Fruit fly (Drosophila melanogaster) whole organism, embryonic: ENCODE measurements around the gene RpS28b.

Experiments
- CG10321 ChIP-seq: fragments of 200-800 bp; sonication (Bioruptor generic); IDR thresholded peaks from 2 replicates; pipeline ENCODE4 v1.3.6; 2022; ENCODE audit warnings: missing biosample characterization, missing genetic modification characterization
- CG10543 ChIP-seq: fragments of 200-800 bp; sonication (Bioruptor generic); optimal IDR thresholded peaks from 3 replicates; lab custom pipeline; 2017; ENCODE audit warnings: missing biosample characterization, mild to moderate bottlenecking, missing genetic modification characterization, moderate library complexity
- CG10979 ChIP-seq: fragments of 200-800 bp; sonication (Bioruptor generic); optimal IDR thresholded peaks from 2 replicates; lab custom pipeline; 2018; ENCODE audit warnings: missing biosample characterization, mild to moderate bottlenecking, missing genetic modification characterization, moderate library complexity
- CG11093 ChIP-seq: fragments of 200-800 bp; sonication (Bioruptor generic); IDR thresholded peaks from 3 replicates; pipeline ENCODE4 v1.3.6; 2022; ENCODE audit warnings: missing biosample characterization, missing genetic modification characterization
- CG11504 ChIP-seq: fragments of 200-800 bp; sonication (Bioruptor generic); optimal IDR thresholded peaks from 3 replicates; lab custom pipeline; 2019; ENCODE audit warnings: missing biosample characterization, mild to moderate bottlenecking, missing genetic modification characterization, moderate library complexity
- CG12391 ChIP-seq: fragments of 200-800 bp; sonication (Bioruptor generic); optimal IDR thresholded peaks from 3 replicates; lab custom pipeline; 2018; ENCODE audit warnings: missing biosample characterization, mild to moderate bottlenecking, missing genetic modification characterization, moderate library complexity
- CG13123 ChIP-seq: fragments of 200-800 bp; sonication (Bioruptor generic); optimal IDR thresholded peaks from 2 replicates; lab custom pipeline; 2016; ENCODE audit warnings: missing biosample characterization, missing genetic modification characterization
- CG15269 ChIP-seq: fragments of 200-800 bp; sonication (Bioruptor generic); optimal IDR thresholded peaks from 2 replicates; lab custom pipeline; 2018; ENCODE audit warnings: missing biosample characterization, mild to moderate bottlenecking, missing genetic modification characterization, moderate library complexity
- CG17829 ChIP-seq: fragments of 200-800 bp; optimal IDR thresholded peaks from 2 replicates; lab custom pipeline; 2019; ENCODE audit warnings: missing biosample characterization, mild to moderate bottlenecking, missing genetic modification characterization, moderate library complexity
- CG1832 ChIP-seq: fragments of 200-800 bp; sonication (Bioruptor generic); optimal IDR thresholded peaks from 2 replicates; lab custom pipeline; 2017; ENCODE audit warnings: missing biosample characterization, mild to moderate bottlenecking, missing genetic modification characterization, inconsistent platforms
- CG18764 ChIP-seq: fragments of 200-800 bp; sonication (Bioruptor generic); optimal IDR thresholded peaks from 3 replicates; lab custom pipeline; 2016; ENCODE audit warnings: missing biosample characterization, missing genetic modification characterization
- CG2678 ChIP-seq: fragments of 200-800 bp; sonication (Bioruptor generic); optimal IDR thresholded peaks from 3 replicates; lab custom pipeline; 2019; ENCODE audit warnings: missing biosample characterization, mild to moderate bottlenecking, missing genetic modification characterization, moderate library complexity
- CG2889 ChIP-seq: fragments of 200-800 bp; sonication (Bioruptor generic); IDR thresholded peaks from 3 replicates; pipeline ENCODE4 v1.3.6; 2022; ENCODE audit warnings: missing biosample characterization, missing genetic modification characterization
- CG32532 ChIP-seq: fragments of 200-800 bp; sonication (Bioruptor generic); IDR thresholded peaks from 2 replicates; pipeline ENCODE4 v1.3.6; 2022; ENCODE audit warnings: missing biosample characterization, missing genetic modification characterization
- CG4617 ChIP-seq: fragments of 200-800 bp; sonication (Bioruptor generic); optimal IDR thresholded peaks from 3 replicates; lab custom pipeline; 2016; ENCODE audit warnings: missing biosample characterization, missing genetic modification characterization, borderline replicate concordance
- CG5953 ChIP-seq: fragments of 200-800 bp; sonication (Bioruptor generic); IDR thresholded peaks from 2 replicates; pipeline ENCODE4 v1.3.6; 2022; ENCODE audit warnings: missing biosample characterization, missing genetic modification characterization
- CG8359 ChIP-seq: fragments of 200-800 bp; sonication (Bioruptor generic); optimal IDR thresholded peaks from 2 replicates; lab custom pipeline; 2017; ENCODE audit warnings: missing biosample characterization, mild to moderate bottlenecking, missing genetic modification characterization, borderline replicate concordance
- CkIIα-i1 ChIP-seq: fragments of 200-800 bp; sonication (Bioruptor generic); IDR thresholded peaks from 2 replicates; pipeline ENCODE4 v1.3.6; 2022; ENCODE audit warnings: missing biosample characterization, missing genetic modification characterization
- Dbx ChIP-seq: fragments of 200-800 bp; sonication (Bioruptor generic); IDR thresholded peaks from 3 replicates; pipeline ENCODE4 v1.3.6; 2022; ENCODE audit warnings: missing biosample characterization, missing genetic modification characterization
- Eip74EF ChIP-seq, 2 experiments: fragments of 200-800 bp in 1 of 2; fragments of >200 bp in 1 of 2; sonication (Bioruptor generic) in 1 of 2; optimal IDR thresholded peaks; 2 replicates each; lab custom pipeline; 2017 to 2019; ENCODE audit warnings: missing biosample characterization in 2 of 2, missing genetic modification characterization in 2 of 2, mild to moderate bottlenecking in 1 of 2, moderate library complexity in 1 of 2
- Ets97D ChIP-seq: fragments of 200-800 bp; sonication (Bioruptor generic); optimal IDR thresholded peaks from 3 replicates; lab custom pipeline; 2016; ENCODE audit warnings: missing biosample characterization, missing genetic modification characterization
- Hmr ChIP-seq: fragments of 200-800 bp; sonication (Bioruptor generic); optimal IDR thresholded peaks from 3 replicates; lab custom pipeline; 2017; ENCODE audit warnings: mild to moderate bottlenecking, missing biosample characterization, missing genetic modification reagents, missing genetic modification characterization
- Lpt ChIP-seq: fragments of >200 bp; optimal IDR thresholded peaks from 2 replicates; lab custom pipeline; 2018; ENCODE audit warnings: missing biosample characterization, missing genetic modification characterization
- Nf-YB ChIP-seq: fragments of 200-800 bp; sonication (Bioruptor generic); optimal IDR thresholded peaks from 3 replicates; lab custom pipeline; 2019; ENCODE audit warnings: missing biosample characterization, mild to moderate bottlenecking, missing genetic modification characterization, moderate library complexity
- Nf-YC ChIP-seq: fragments of 200-800 bp; optimal IDR thresholded peaks from 3 replicates; lab custom pipeline; 2019; ENCODE audit warnings: missing biosample characterization, mild to moderate bottlenecking, missing genetic modification characterization, moderate library complexity
- Ravus ChIP-seq: fragments of 200-800 bp; sonication (Bioruptor generic); IDR thresholded peaks from 2 replicates; pipeline ENCODE4 v1.3.6; 2022; ENCODE audit warnings: missing biosample characterization, missing genetic modification characterization
- Sox100B ChIP-seq: fragments of 200-800 bp; sonication (Bioruptor generic); optimal IDR thresholded peaks from 3 replicates; lab custom pipeline; 2018; ENCODE audit warnings: missing biosample characterization, mild to moderate bottlenecking, missing genetic modification characterization
- Ssrp ChIP-seq: fragments of 200-800 bp; sonication (Bioruptor generic); optimal IDR thresholded peaks from 2 replicates; lab custom pipeline; 2018; ENCODE audit warnings: missing biosample characterization, mild to moderate bottlenecking, missing genetic modification characterization, moderate library complexity
- Trl ChIP-seq, 3 experiments: fragments of >200 bp in 2 of 3; fragments of 200-800 bp in 1 of 3; sonication (Bioruptor generic) in 1 of 3; optimal IDR thresholded peaks; 2 replicates in 1 of 3; 3 replicates in 2 of 3; lab custom pipeline; 2016 to 2017; ENCODE audit warnings: missing biosample characterization in 1 of 3, missing genetic modification characterization in 1 of 3
- corto ChIP-seq: fragments of 200-800 bp; sonication (Bioruptor generic); optimal IDR thresholded peaks from 2 replicates; lab custom pipeline; 2016; ENCODE audit warnings: missing biosample characterization, mild to moderate bottlenecking, missing genetic modification characterization, moderate library complexity
- en ChIP-seq: fragments of 200-800 bp; sonication (Bioruptor generic); optimal IDR thresholded peaks from 2 replicates; lab custom pipeline; 2016; ENCODE audit warnings: missing biosample characterization, missing genetic modification characterization
- grau ChIP-seq: fragments of 200-800 bp; optimal IDR thresholded peaks from 3 replicates; lab custom pipeline; 2019; ENCODE audit warnings: missing biosample characterization, mild to moderate bottlenecking, missing genetic modification characterization, moderate library complexity
- pfk ChIP-seq: fragments of 200-800 bp; sonication (Bioruptor generic); optimal IDR thresholded peaks from 2 replicates; lab custom pipeline; 2018; ENCODE audit warnings: missing biosample characterization, mild to moderate bottlenecking, missing genetic modification characterization, moderate library complexity
- pho ChIP-seq: fragments of 200-800 bp; sonication (Bioruptor generic); optimal IDR thresholded peaks from 2 replicates; lab custom pipeline; 2016; ENCODE audit warnings: missing biosample characterization, missing genetic modification characterization
- row ChIP-seq: fragments of 200-800 bp; sonication (Bioruptor generic); IDR thresholded peaks from 3 replicates; pipeline ENCODE4 v1.3.6; 2022; ENCODE audit warnings: missing biosample characterization, missing genetic modification characterization
- sens ChIP-seq: fragments of 200-800 bp; sonication (Bioruptor generic); peaks from one replicate; lab custom pipeline; 2016; ENCODE audit warnings: missing biosample characterization, missing genetic modification characterization
- sug ChIP-seq: fragments of 200-800 bp; optimal IDR thresholded peaks from 2 replicates; lab custom pipeline; 2019; ENCODE audit warnings: missing biosample characterization, mild to moderate bottlenecking, missing genetic modification characterization, moderate library complexity
- tap ChIP-seq: fragments of 200-800 bp; optimal IDR thresholded peaks from 3 replicates; lab custom pipeline; 2019; ENCODE audit warnings: missing biosample characterization, mild to moderate bottlenecking, missing genetic modification characterization, moderate library complexity
- zen ChIP-seq: fragments of 200-800 bp; sonication (Bioruptor generic); optimal IDR thresholded peaks from 3 replicates; lab custom pipeline; 2018; ENCODE audit warnings: missing biosample characterization, mild to moderate bottlenecking, missing genetic modification characterization, moderate library complexity

RpS28b gene

DNA sequence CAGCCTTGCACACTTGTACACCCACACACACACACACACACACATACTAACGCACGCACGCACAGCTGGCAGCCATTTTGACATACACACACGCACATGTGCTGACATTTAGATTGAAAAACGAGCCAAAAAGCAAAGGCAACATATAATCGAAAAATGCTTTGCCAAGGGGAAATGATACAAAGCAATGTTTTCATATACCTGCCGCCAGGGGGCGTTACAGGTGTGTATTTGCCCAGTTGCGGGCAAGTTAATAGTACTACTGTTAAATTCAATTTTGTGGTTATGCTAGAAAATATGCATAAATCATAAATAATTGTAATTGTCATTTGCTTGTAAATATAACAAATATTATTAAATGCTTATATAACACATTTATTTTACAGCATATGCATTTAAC, 22.0 kb upstream of the RpS28b start (continued):
- TF ChIP-seq CG10979 (tag; lab: Kevin White, UChicago) (no peak), pho (GFP tag; lab: Kevin White, UChicago) (no peak), sug (tag; lab: Kevin White, UChicago) (no peak), Ssrp (tag; lab: Kevin White, UChicago) (no peak), CG11093 (GFP tag; lab: Robert Waterston, UW) (no peak), CG12391 (tag; lab: Kevin White, UChicago) (peak; percentile 2), Ets97D (GFP tag; lab: Kevin White, UChicago) (no peak), en (GFP tag; lab: Kevin White, UChicago) (no peak), CG2678 (tag; lab: Kevin White, UChicago) (peak; percentile 52), Ravus (no peak), CG15269 (tag; lab: Kevin White, UChicago) (peak; percentile 8), Eip74EF (GFP tag; optimal IDR thresholded peaks at IDR 0.05; lab: Kevin White, UChicago) (peak in 1 of 2 experiments; percentile 5), CkIIα-i1 (no peak), Lpt (GFP tag; lab: Kevin White, UChicago) (no peak), Hmr (GFP tag; lab: Kevin White, UChicago) (peak; percentile 47), CG2889 (GFP tag; lab: Robert Waterston, UW) (no peak), CG11504 (tag; lab: Kevin White, UChicago) (peak; percentile 38), Sox100B (GFP tag; lab: Kevin White, UChicago) (no peak), CG32532 (GFP tag; lab: Robert Waterston, UW) (no peak), tap (tag; lab: Kevin White, UChicago) (no peak), CG8359 (GFP tag; lab: Kevin White, UChicago) (no peak), CG13123 (no peak), CG4617 (GFP tag; lab: Kevin White, UChicago) (no peak), CG17829 (tag; lab: Kevin White, UChicago) (no peak), grau (tag; lab: Kevin White, UChicago) (no peak), CG5953 (GFP tag; lab: Robert Waterston, UW) (no peak), pfk (GFP tag; lab: Kevin White, UChicago) (no peak)

DNA sequence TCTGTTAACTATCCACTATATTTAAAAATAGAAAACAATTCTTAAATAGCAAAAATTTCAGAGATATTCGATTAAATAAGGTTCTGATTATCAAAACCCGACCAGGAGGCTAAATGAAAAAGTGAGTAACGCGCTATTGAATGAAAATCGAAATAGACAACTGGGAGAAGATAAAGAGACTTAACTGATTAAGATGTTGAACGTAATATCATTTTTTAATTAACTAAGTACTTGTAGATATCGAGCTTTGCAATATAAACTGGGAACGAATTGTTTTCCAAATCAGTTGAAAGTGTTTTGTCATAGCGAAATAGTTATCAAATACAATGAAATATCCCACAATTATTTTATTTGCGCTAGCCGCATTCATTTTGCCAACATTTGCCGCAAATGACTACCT, 20.9 kb upstream of the RpS28b start, which contains the start of gene CG34026:
TSS of gene CG34026 (plus strand) at position 301 of the 400 bp plus-strand sequence.
- TF ChIP-seq sens, result peak; percentile 37
- no peak for TF ChIP-seq corto
- no peak for TF ChIP-seq CG10543 (GFP tag; lab: Kevin White, UChicago)

DNA sequence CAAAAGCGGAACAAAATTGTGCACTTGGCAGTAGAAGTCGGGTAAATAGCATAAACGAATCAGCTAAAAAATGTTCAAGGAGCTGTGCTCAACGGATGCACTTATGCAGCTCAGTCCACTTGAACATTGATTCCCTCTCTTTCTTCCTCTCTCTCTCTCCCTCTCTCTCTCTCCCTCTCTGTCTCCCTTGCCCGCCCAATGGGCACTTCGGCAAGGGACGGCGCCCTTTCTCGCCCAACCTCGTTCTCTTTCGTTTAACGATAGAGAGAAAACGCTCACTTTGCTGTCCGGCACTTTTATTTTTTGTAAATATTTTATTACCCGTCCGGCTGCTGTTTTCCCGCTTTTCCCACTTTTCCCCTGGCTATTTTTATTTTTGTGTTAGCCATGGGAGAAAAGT, 10.0 kb upstream of the RpS28b start:
- TF ChIP-seq Nf-YC (peak; percentile 63), Trl (optimal IDR thresholded peaks at IDR 0.05; lab: Kevin White, UChicago) (peak in 1 of 2 experiments; percentile 8), Trl (GFP tag; optimal IDR thresholded peaks at IDR 0.05; lab: Kevin White, UChicago) (no peak), Nf-YB (GFP tag; lab: Kevin White, UChicago) (peak; percentile 69), CG10321 (peak; percentile 58), row (GFP tag; lab: Robert Waterston, UW) (0 out of 3 replicates have a peak, but pooled peaks have one; percentile 1), Dbx (GFP tag; lab: Robert Waterston, UW) (no peak), CG18764 (GFP tag; lab: Kevin White, UChicago) (no peak), CG1832 (GFP tag; lab: Kevin White, UChicago) (peak; percentile 48), zen (tag; lab: Kevin White, UChicago) (no peak)
